Worm (Caenorhabditis elegans): Measurements from ENCODE around the gene F16B4.4.

F16B4.4 gene

DNA sequence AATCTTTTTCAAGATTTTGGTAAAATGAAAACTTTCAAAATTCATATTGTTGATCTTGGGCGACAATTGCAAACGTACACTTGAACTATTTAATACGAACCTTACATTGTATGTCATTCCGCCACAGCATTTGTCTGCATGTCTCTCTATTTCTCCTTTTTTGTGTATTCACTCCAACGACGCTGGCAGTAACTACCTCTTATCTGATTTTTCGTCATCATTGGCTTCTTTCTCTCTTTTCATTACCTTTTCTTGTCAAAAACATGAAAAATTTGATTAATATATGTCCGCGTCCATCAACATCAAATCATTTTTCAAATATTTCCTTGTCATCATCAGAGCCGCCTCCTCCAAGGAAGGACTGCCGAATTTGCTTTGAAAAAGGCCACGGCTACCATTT is 16.3 kb downstream of the F16B4.4 start, which contains the start of gene nhr-177:
Gene nhr-177, plus strand, starts transcription at position 167 of the 400 bp plus-strand sequence.
- no peak for TF ChIP-seq hnd-1 (tag; optimal IDR thresholded peaks at IDR 0.05)
- no peak for TF ChIP-seq ets-7 (tag; optimal IDR thresholded peaks at IDR 0.05)
- TF ChIP-seq B0310.2 (tag; optimal IDR thresholded peaks at IDR 0.05) = no peak
- TF ChIP-seq ceh-36 (tag; optimal IDR thresholded peaks at IDR 0.05) = no peak
- TF ChIP-seq aly-1 (tag; optimal IDR thresholded peaks at IDR 0.05) = no peak
- TF ChIP-seq tbx-11 (GFP tag; IDR thresholded peaks at IDR 0.05) = no peak
- TF ChIP-seq tra-4 (tag; optimal IDR thresholded peaks at IDR 0.05) = no peak
- no peak for TF ChIP-seq hmg-4 (GFP tag; optimal IDR thresholded peaks at IDR 0.05)
- TF ChIP-seq F13C5.2 (tag; optimal IDR thresholded peaks at IDR 0.05) = no peak
- TF ChIP-seq ama-1 (optimal IDR thresholded peaks at IDR 0.05) = no peak

DNA sequence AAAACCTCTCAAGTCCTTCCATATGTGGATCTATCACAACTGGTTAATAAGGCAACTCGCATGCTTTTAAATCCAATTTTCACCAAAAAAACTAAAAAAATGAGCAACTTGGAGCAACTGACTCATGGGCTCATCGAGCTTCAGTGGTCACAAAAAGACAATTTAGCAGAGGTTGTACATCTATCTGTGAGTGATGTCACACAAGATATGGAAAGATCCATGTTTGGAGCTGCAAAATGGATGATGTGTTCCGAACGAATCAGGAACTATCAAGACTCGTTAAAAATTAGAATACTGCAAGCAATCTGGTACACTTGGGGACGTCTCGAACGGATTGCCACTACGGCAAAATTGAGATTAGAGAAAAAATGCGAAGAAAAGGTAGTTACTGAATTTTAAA is 17.8 kb downstream of the F16B4.4 start:
- TF ChIP-seq scrt-1 (GFP tag; IDR thresholded peaks at IDR 0.05) (no peak), B0310.2 (tag; optimal IDR thresholded peaks at IDR 0.05) (no peak), ceh-36 (tag; optimal IDR thresholded peaks at IDR 0.05) (no peak), ama-1 (optimal IDR thresholded peaks at IDR 0.05) (no peak), hmbx-1 (tag; optimal IDR thresholded peaks at IDR 0.05) (no peak), tbx-11 (GFP tag; IDR thresholded peaks at IDR 0.05) (no peak), tbx-37 (GFP tag; conservative IDR thresholded peaks at IDR 0.05) (no peak), pes-1 (GFP tag; IDR thresholded peaks at IDR 0.05) (no peak), hmg-4 (GFP tag; optimal IDR thresholded peaks at IDR 0.05) (no peak), F13C5.2 (tag; optimal IDR thresholded peaks at IDR 0.05) (no peak), flt-1 (GFP tag; IDR thresholded peaks at IDR 0.05) (no peak), tra-4 (tag; optimal IDR thresholded peaks at IDR 0.05) (no peak), aly-1 (tag; optimal IDR thresholded peaks at IDR 0.05) (no peak)

DNA sequence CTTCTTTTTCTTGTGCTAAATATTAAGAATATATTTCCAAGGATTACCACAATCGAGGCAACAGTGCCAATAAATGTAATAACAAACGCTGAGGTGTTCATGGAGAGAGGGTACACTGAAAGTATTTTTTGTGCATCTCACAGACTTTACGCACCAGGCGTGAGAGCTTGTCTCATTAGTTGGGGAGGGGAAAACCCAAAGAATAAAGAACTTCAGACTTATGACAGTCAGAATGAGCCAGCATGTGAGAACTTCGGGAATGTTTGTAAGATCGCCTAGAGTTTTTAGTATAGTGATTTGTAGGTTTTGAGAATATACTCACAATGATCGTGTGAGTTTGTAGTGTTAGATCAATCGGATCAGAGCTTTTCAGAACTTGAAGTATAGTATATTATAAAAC is 20.9 kb downstream of the F16B4.4 start, which contains the start of gene srbc-41:
Gene srbc-41, minus strand, starts transcription at position 101 of the 400 bp plus-strand sequence.
- TF ChIP-seq tbx-11 (GFP tag; IDR thresholded peaks at IDR 0.05) (no peak), ceh-13 (GFP tag; optimal IDR thresholded peaks at IDR 0.05) (no peak), tra-4 (tag; optimal IDR thresholded peaks at IDR 0.05) (no peak), ama-1 (optimal IDR thresholded peaks at IDR 0.05) (no peak), hmbx-1 (tag; optimal IDR thresholded peaks at IDR 0.05) (no peak), B0310.2 (tag; optimal IDR thresholded peaks at IDR 0.05) (no peak), flt-1 (GFP tag; IDR thresholded peaks at IDR 0.05) (no peak)

DNA sequence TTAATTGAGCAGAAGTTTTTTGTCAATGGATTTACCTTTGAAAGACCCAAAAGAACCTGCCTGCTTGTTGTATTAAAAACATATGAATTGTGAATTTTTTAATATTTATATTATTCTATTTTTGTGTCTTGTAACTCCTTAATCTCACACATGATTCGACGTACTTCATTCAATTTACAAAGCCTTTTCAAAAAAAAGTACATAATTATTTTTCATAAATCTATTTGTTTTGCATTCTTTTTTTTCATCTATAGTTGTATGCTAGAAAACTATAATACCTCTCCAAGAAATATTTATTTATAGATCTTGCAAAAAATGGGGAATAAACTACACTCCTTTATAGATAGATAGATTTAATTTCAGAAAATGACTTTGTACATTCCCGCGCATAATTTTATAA is 24.9 kb downstream of the F16B4.4 start, which contains the start of gene nhr-179:
Gene nhr-179, minus strand, starts transcription at position 101 of the 400 bp plus-strand sequence.
- TF ChIP-seq flt-1 (GFP tag; IDR thresholded peaks at IDR 0.05) = no peak
- no peak for TF ChIP-seq hmbx-1 (tag; optimal IDR thresholded peaks at IDR 0.05)
- TF ChIP-seq F13C5.2 (tag; optimal IDR thresholded peaks at IDR 0.05) = no peak
- TF ChIP-seq hmg-4 (GFP tag; optimal IDR thresholded peaks at IDR 0.05) = no peak
- TF ChIP-seq tra-4 (tag; optimal IDR thresholded peaks at IDR 0.05) = no peak
- TF ChIP-seq tbx-11 (GFP tag; IDR thresholded peaks at IDR 0.05) = no peak
- no peak for TF ChIP-seq aly-1 (tag; optimal IDR thresholded peaks at IDR 0.05)
- TF ChIP-seq ceh-36 (tag; optimal IDR thresholded peaks at IDR 0.05) = no peak
- no peak for TF ChIP-seq pes-1 (GFP tag; IDR thresholded peaks at IDR 0.05)
- TF ChIP-seq ama-1 (optimal IDR thresholded peaks at IDR 0.05) = no peak
- TF ChIP-seq ets-7 (tag; optimal IDR thresholded peaks at IDR 0.05) = no peak
- no peak for TF ChIP-seq sea-1 (GFP tag; conservative IDR thresholded peaks at IDR 0.05)

DNA sequence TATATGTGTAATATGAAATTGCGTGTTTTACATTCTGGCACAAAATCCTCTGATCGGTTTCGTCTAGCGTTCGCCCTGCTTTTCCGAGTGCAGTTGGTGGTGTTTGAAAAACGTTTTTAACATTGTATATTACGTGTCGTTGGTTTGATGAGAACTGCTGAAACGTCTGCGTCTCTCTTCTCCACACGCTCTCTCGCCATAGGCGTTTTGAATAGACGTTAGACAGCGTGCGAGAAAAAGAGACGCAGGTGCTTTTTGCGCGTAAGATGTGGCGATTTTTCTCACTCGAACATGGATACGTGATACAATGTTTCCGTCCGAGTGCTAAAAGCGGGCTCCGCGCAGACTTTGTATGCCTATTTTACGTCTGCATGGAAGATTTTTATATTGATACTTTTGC is 26.7 kb downstream of the F16B4.4 start:
- no peak for TF ChIP-seq tbx-11 (GFP tag; IDR thresholded peaks at IDR 0.05)
- no peak for TF ChIP-seq sea-1 (GFP tag; conservative IDR thresholded peaks at IDR 0.05)
- no peak for TF ChIP-seq ets-7 (tag; optimal IDR thresholded peaks at IDR 0.05)
- no peak for TF ChIP-seq ceh-13 (GFP tag; optimal IDR thresholded peaks at IDR 0.05)
- no peak for TF ChIP-seq tra-4 (tag; optimal IDR thresholded peaks at IDR 0.05)
- no peak for TF ChIP-seq tbx-37 (GFP tag; conservative IDR thresholded peaks at IDR 0.05)
- no peak for TF ChIP-seq ceh-36 (tag; optimal IDR thresholded peaks at IDR 0.05)
- no peak for TF ChIP-seq ama-1 (optimal IDR thresholded peaks at IDR 0.05)
- TF ChIP-seq pes-1 (GFP tag; IDR thresholded peaks at IDR 0.05) = no peak
- no peak for TF ChIP-seq B0310.2 (tag; optimal IDR thresholded peaks at IDR 0.05)
- no peak for TF ChIP-seq hnd-1 (tag; optimal IDR thresholded peaks at IDR 0.05)
- no peak for TF ChIP-seq aly-1 (tag; optimal IDR thresholded peaks at IDR 0.05)
- TF ChIP-seq F13C5.2 (tag; optimal IDR thresholded peaks at IDR 0.05) = no peak
- TF ChIP-seq flt-1 (GFP tag; IDR thresholded peaks at IDR 0.05) = no peak
- no peak for TF ChIP-seq hmbx-1 (tag; optimal IDR thresholded peaks at IDR 0.05)
- no peak for TF ChIP-seq hmg-4 (GFP tag; optimal IDR thresholded peaks at IDR 0.05)
- TF ChIP-seq scrt-1 (GFP tag; IDR thresholded peaks at IDR 0.05) = no peak

DNA sequence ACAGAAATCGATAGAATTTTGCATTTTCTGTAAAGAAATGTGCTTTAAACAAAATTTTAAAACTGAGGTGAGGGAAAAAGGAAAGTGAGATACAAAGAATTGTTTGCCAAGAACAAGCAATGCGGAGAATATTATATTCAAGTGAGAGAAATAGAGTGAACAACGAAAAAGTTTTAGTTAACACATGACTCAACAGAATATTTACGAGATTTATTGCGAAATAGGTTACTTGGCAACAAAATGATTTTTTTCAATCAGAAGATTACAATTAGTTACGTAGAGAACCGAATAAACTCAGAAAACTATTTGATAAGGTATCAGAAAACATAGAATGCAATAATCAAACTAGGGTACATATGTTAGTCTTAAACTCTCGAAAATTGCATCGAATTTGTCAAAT is 27.7 kb downstream of the F16B4.4 start, which contains the start of gene nhr-117:
Gene nhr-117, minus strand, starts transcription at position 27 of the 400 bp plus-strand sequence.
- no peak for TF ChIP-seq ets-7 (tag; optimal IDR thresholded peaks at IDR 0.05)
- TF ChIP-seq hmg-4 (GFP tag; optimal IDR thresholded peaks at IDR 0.05) = no peak
- no peak for TF ChIP-seq aly-1 (tag; optimal IDR thresholded peaks at IDR 0.05)
- TF ChIP-seq B0310.2 (tag; optimal IDR thresholded peaks at IDR 0.05) = no peak
- TF ChIP-seq flt-1 (GFP tag; IDR thresholded peaks at IDR 0.05) = no peak
- no peak for TF ChIP-seq ama-1 (optimal IDR thresholded peaks at IDR 0.05)
- no peak for TF ChIP-seq F13C5.2 (tag; optimal IDR thresholded peaks at IDR 0.05)
- TF ChIP-seq scrt-1 (GFP tag; IDR thresholded peaks at IDR 0.05) = no peak
- no peak for TF ChIP-seq sea-1 (GFP tag; conservative IDR thresholded peaks at IDR 0.05)
- TF ChIP-seq pes-1 (GFP tag; IDR thresholded peaks at IDR 0.05) = no peak
- TF ChIP-seq tra-4 (tag; optimal IDR thresholded peaks at IDR 0.05) = no peak
- TF ChIP-seq hmbx-1 (tag; optimal IDR thresholded peaks at IDR 0.05) = no peak
- TF ChIP-seq tbx-11 (GFP tag; IDR thresholded peaks at IDR 0.05) = no peak
- TF ChIP-seq hnd-1 (tag; optimal IDR thresholded peaks at IDR 0.05) = no peak
- TF ChIP-seq ceh-36 (tag; optimal IDR thresholded peaks at IDR 0.05) = no peak
- no peak for TF ChIP-seq ceh-13 (GFP tag; optimal IDR thresholded peaks at IDR 0.05)
- TF ChIP-seq tbx-37 (GFP tag; conservative IDR thresholded peaks at IDR 0.05) = no peak

DNA sequence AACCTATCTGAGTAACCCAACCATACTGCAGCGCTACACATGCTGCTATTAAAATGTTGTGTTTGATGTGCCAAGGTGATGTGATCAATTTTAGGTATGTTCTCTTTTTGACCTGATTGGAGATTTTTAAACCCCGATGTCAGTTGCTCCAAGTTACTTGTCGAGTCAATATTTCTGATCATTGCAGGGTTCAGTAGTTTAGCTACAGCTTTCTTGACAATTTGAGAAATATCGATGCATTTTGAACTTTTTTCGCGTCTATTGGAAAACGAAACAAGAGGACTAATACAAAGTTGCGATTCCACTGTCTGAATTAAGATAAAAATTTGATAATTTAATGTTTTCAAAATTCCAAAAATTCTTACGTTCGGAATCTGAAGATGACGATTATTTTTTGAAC is 29.6 kb downstream of the F16B4.4 start:
- TF ChIP-seq pes-1 (GFP tag; IDR thresholded peaks at IDR 0.05) (no peak), hnd-1 (tag; optimal IDR thresholded peaks at IDR 0.05) (no peak), hmbx-1 (tag; optimal IDR thresholded peaks at IDR 0.05) (no peak), flt-1 (GFP tag; IDR thresholded peaks at IDR 0.05) (no peak), aly-1 (tag; optimal IDR thresholded peaks at IDR 0.05) (no peak), ceh-36 (tag; optimal IDR thresholded peaks at IDR 0.05) (no peak), hmg-4 (GFP tag; optimal IDR thresholded peaks at IDR 0.05) (no peak), B0310.2 (tag; optimal IDR thresholded peaks at IDR 0.05) (no peak), ets-7 (tag; optimal IDR thresholded peaks at IDR 0.05) (no peak), F13C5.2 (tag; optimal IDR thresholded peaks at IDR 0.05) (no peak), ceh-13 (GFP tag; optimal IDR thresholded peaks at IDR 0.05) (no peak), scrt-1 (GFP tag; IDR thresholded peaks at IDR 0.05) (no peak), tra-4 (tag; optimal IDR thresholded peaks at IDR 0.05) (no peak), sea-1 (GFP tag; conservative IDR thresholded peaks at IDR 0.05) (no peak), ama-1 (optimal IDR thresholded peaks at IDR 0.05) (no peak), tbx-11 (GFP tag; IDR thresholded peaks at IDR 0.05) (no peak), tbx-37 (GFP tag; conservative IDR thresholded peaks at IDR 0.05) (no peak)

Data from whole organism, early embryonic.